Fruit fly (Drosophila melanogaster) whole organism, adult: ENCODE results near the gene CG11857.
A peak's percentile ranks its signal among the peaks of the same experiment; 100 is the strongest.

Experiments
- CG11617 ChIP-seq: fragments of 200-800 bp; sonication (Bioruptor generic); optimal IDR thresholded peaks from 2 replicates; lab custom pipeline; 2017; ENCODE audit warnings: mild to moderate bottlenecking, missing biosample characterization, missing genetic modification reagents, missing genetic modification characterization
- CG12768 ChIP-seq: fragments of 200-800 bp; sonication (Bioruptor generic); optimal IDR thresholded peaks from 2 replicates; lab custom pipeline; 2017; ENCODE audit warnings: missing biosample characterization, missing genetic modification characterization, mild to moderate bottlenecking, moderate library complexity, missing genetic modification reagents
- CG14711 ChIP-seq: fragments of 200-800 bp; sonication (Bioruptor generic); optimal IDR thresholded peaks from 2 replicates; lab custom pipeline; 2018; ENCODE audit warnings: missing biosample characterization, mild to moderate bottlenecking, missing genetic modification characterization, moderate library complexity
- CG1620 ChIP-seq: fragments of 200-800 bp; sonication (Bioruptor generic); optimal IDR thresholded peaks from 2 replicates; lab custom pipeline; 2016; ENCODE audit warnings: missing biosample characterization, missing genetic modification characterization
- CG33017 ChIP-seq: fragments of 200-800 bp; sonication (Bioruptor generic); optimal IDR thresholded peaks from 2 replicates; lab custom pipeline; 2018; ENCODE audit warnings: missing biosample characterization, mild to moderate bottlenecking, missing genetic modification characterization, moderate library complexity
- CG5204 ChIP-seq: fragments of 200-800 bp; sonication (Bioruptor generic); optimal IDR thresholded peaks from 2 replicates; lab custom pipeline; 2016; ENCODE audit warnings: missing biosample characterization, missing genetic modification characterization
- CG7045 ChIP-seq: fragments of 200-800 bp; sonication (Bioruptor generic); optimal IDR thresholded peaks from 2 replicates; lab custom pipeline; 2017; ENCODE audit warnings: missing biosample characterization, mild to moderate bottlenecking, missing genetic modification characterization
- CG7101 ChIP-seq: fragments of 200-800 bp; sonication (Bioruptor generic); optimal IDR thresholded peaks from 2 replicates; lab custom pipeline; 2018; ENCODE audit warnings: missing biosample characterization, mild to moderate bottlenecking, missing genetic modification characterization, moderate library complexity
- Clk ChIP-seq: fragments of 200-800 bp; sonication (Bioruptor generic); optimal IDR thresholded peaks from 2 replicates; lab custom pipeline; 2017; ENCODE audit warnings: missing biosample characterization, missing genetic modification characterization
- Crg-1 ChIP-seq: fragments of 200-800 bp; sonication (Bioruptor generic); optimal IDR thresholded peaks from 2 replicates; lab custom pipeline; 2016; ENCODE audit warnings: missing biosample characterization, missing genetic modification characterization
- Hr96 ChIP-seq: fragments of 200-800 bp; sonication (Bioruptor generic); optimal IDR thresholded peaks from 2 replicates; lab custom pipeline; 2016; ENCODE audit warnings: missing biosample characterization, missing genetic modification characterization
- Mnt ChIP-seq: fragments of 200-800 bp; sonication (Bioruptor generic); optimal IDR thresholded peaks from 2 replicates; lab custom pipeline; 2016; ENCODE audit warnings: missing biosample characterization, mild to moderate bottlenecking, missing genetic modification characterization
- bab1 ChIP-seq: fragments of 200-800 bp; sonication (Bioruptor generic); optimal IDR thresholded peaks from 3 replicates; lab custom pipeline; 2019; ENCODE audit warnings: missing biosample characterization, mild to moderate bottlenecking, missing genetic modification characterization, moderate library complexity
- cic ChIP-seq: fragments of 200-800 bp; sonication (Bioruptor generic); optimal IDR thresholded peaks from 2 replicates; lab custom pipeline; 2017; ENCODE audit warnings: missing biosample characterization, mild to moderate bottlenecking, missing genetic modification characterization, moderate library complexity
- cnc ChIP-seq, 2 experiments: fragments of >200 bp; optimal IDR thresholded peaks; 2 replicates each; lab custom pipeline; 2017
- kay ChIP-seq: fragments of 200-800 bp; sonication (Bioruptor generic); peaks from one replicate; lab custom pipeline; 2016; ENCODE audit warnings: missing biosample characterization, missing genetic modification characterization, borderline replicate concordance
- ovo ChIP-seq: fragments of 200-800 bp; sonication (Bioruptor generic); optimal IDR thresholded peaks from 2 replicates; lab custom pipeline; 2016; ENCODE audit warnings: missing biosample characterization, missing genetic modification characterization
- pad ChIP-seq: fragments of 200-800 bp; sonication (Bioruptor generic); optimal IDR thresholded peaks from 3 replicates; lab custom pipeline; 2017; ENCODE audit warnings: missing biosample characterization, missing genetic modification characterization, mild to moderate bottlenecking, moderate library complexity, missing genetic modification reagents
- tj ChIP-seq: fragments of 200-800 bp; sonication (Bioruptor generic); optimal IDR thresholded peaks from 3 replicates; lab custom pipeline; 2017; ENCODE audit warnings: missing biosample characterization, mild to moderate bottlenecking, missing genetic modification characterization, moderate library complexity
- toe ChIP-seq: fragments of 200-800 bp; sonication (Bioruptor generic); optimal IDR thresholded peaks from 2 replicates; lab custom pipeline; 2016; ENCODE audit warnings: missing biosample characterization, missing genetic modification characterization

The CG11857 gene

dm6 chr3R:25258628-25259240, at the start of gene CG11857:
Gene CG11857 (plus strand): TSS chr3R:25258898.
- peak; percentile 98 for TF ChIP-seq Crg-1 (GFP tag; lab: Kevin White, UChicago)
- TF ChIP-seq ovo = peak; percentile 94
- TF ChIP-seq CG7101 (tag; lab: Kevin White, UChicago) = peak; percentile 98
- peak; percentile 95 for TF ChIP-seq CG33017
- TF ChIP-seq CG14711 (tag; lab: Kevin White, UChicago) = peak; percentile 94
- no peak for TF ChIP-seq kay (GFP tag; lab: Kevin White, UChicago)
- peak; percentile 98 for TF ChIP-seq Clk (GFP tag; lab: Kevin White, UChicago)
- TF ChIP-seq bab1 (GFP tag; lab: Kevin White, UChicago) = peak; percentile 98
- TF ChIP-seq cnc (optimal IDR thresholded peaks at IDR 0.05; lab: Kevin White, UChicago) = no peak
- TF ChIP-seq Mnt = peak; percentile 92
- TF ChIP-seq CG5204 (GFP tag; lab: Kevin White, UChicago) = no peak
- peak; percentile 89 for TF ChIP-seq pad
- peak; percentile 99 for TF ChIP-seq CG1620 (GFP tag; lab: Kevin White, UChicago)
- peak; percentile 84 for TF ChIP-seq cic (GFP tag; lab: Kevin White, UChicago)
- TF ChIP-seq CG12768 (GFP tag; lab: Kevin White, UChicago) = peak; percentile 98
- peak; percentile 98 for TF ChIP-seq Hr96 (GFP tag; lab: Kevin White, UChicago)
- TF ChIP-seq CG11617 = peak; percentile 97
- peak; percentile 99 for TF ChIP-seq toe (GFP tag; lab: Kevin White, UChicago)
- TF ChIP-seq CG7045 (GFP tag; lab: Kevin White, UChicago) = peak; percentile 97
- TF ChIP-seq tj (GFP tag; lab: Kevin White, UChicago) = peak; percentile 87

DNA sequence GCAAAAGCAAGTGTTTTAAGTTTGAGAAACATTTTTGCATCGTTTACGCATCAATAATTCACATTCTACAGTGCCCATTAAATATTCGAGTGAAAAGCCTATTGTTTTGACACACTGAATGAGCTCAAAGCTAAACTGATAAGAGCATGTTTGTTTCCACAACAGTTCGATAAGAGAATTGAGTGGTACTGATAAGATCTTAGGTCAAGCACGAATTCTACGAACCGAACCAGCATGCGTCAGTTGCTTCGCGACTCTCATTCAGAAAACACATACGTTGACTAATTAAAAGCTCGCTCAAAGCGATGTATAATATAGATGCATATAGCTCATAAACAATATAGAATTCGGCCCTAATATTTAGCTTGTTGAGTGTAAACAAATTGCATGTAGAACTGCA, 49.5 kb upstream of the CG11857 start:
- TF ChIP-seq cnc (optimal IDR thresholded peaks at IDR 0.05; lab: Kevin White, UChicago) (no peak), cic (GFP tag; lab: Kevin White, UChicago) (peak; percentile 40), CG33017 (no peak), CG11617 (no peak), CG12768 (GFP tag; lab: Kevin White, UChicago) (no peak), kay (GFP tag; lab: Kevin White, UChicago) (peak; percentile 91), CG7045 (GFP tag; lab: Kevin White, UChicago) (no peak)

DNA sequence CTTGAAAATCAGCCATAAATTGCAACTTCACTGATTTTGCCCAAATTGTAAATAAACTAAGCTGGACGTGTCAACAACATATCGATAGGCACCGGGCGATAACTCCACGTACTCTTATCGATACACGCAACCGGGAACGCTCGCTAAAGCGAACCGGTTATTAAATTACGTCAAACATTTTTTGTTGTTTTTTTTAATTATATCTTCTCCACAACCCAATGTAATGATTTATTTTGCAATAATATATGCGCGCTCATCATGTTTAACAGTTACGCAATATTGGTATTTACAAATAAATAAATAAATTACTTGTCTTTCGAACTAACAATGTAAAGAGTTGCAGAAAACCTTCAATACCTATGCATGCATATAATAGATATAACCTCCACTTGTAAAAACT, 43.6 kb upstream of the CG11857 start, which contains the start of gene Saysd1:
Gene Saysd1 (minus strand): TSS at position 66 of the 400 bp plus-strand sequence.
- TF ChIP-seq Crg-1 (GFP tag; lab: Kevin White, UChicago) (no peak), toe (GFP tag; lab: Kevin White, UChicago) (peak; percentile 51), CG7101 (tag; lab: Kevin White, UChicago) (no peak), CG12768 (GFP tag; lab: Kevin White, UChicago) (no peak), ovo (no peak), CG1620 (GFP tag; lab: Kevin White, UChicago) (no peak), CG7045 (GFP tag; lab: Kevin White, UChicago) (peak; percentile 21), cnc (optimal IDR thresholded peaks at IDR 0.05; lab: Kevin White, UChicago) (no peak), cic (GFP tag; lab: Kevin White, UChicago) (no peak), Clk (GFP tag; lab: Kevin White, UChicago) (no peak), Mnt (no peak), kay (GFP tag; lab: Kevin White, UChicago) (peak; percentile 71), CG14711 (tag; lab: Kevin White, UChicago) (peak; percentile 3), CG33017 (no peak), CG5204 (GFP tag; lab: Kevin White, UChicago) (no peak), bab1 (GFP tag; lab: Kevin White, UChicago) (no peak), CG11617 (no peak), tj (GFP tag; lab: Kevin White, UChicago) (no peak), Hr96 (GFP tag; lab: Kevin White, UChicago) (peak; percentile 12), pad (no peak)

DNA sequence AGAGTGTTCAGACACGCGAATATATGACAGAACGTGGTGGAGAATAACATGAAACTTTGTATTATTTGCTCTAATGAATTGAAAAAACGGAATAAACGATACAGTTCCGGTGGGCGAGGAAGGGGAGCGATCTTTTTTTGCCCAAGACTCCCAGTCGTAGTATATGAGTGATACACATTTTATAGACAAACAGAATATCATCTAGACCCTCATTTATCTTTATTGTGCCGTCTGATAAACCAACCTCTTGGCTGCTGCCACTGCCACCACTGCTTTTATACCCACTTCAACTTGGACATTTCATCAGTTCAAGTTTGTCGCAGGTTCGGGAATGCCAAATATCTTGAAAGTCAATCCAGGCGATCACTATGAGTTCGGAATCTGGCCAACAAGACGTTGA, 42.7 kb upstream of the CG11857 start, which contains the start of gene CG31106:
Gene CG31106 (plus strand): TSS at position 301 of the 400 bp plus-strand sequence.
- TF ChIP-seq Mnt (no peak), CG7045 (GFP tag; lab: Kevin White, UChicago) (no peak), Crg-1 (GFP tag; lab: Kevin White, UChicago) (no peak), CG1620 (GFP tag; lab: Kevin White, UChicago) (no peak), CG7101 (tag; lab: Kevin White, UChicago) (no peak), tj (GFP tag; lab: Kevin White, UChicago) (no peak), Hr96 (GFP tag; lab: Kevin White, UChicago) (no peak), pad (no peak)

dm6 chr3R:25219018-25219417, 39.7 kb upstream of the CG11857 start, which contains the start of gene CG31103:
Gene CG31103 (plus strand): TSS chr3R:25219318.
- no peak for TF ChIP-seq CG11617
- peak; percentile 6 for TF ChIP-seq cic (GFP tag; lab: Kevin White, UChicago)

dm6 chr3R:25221203-25221807, 37.4 kb upstream of the CG11857 start, which contains the start of gene Alg9:
Gene Alg9 (plus strand): TSS chr3R:25221589.
- TF ChIP-seq CG7045 (GFP tag; lab: Kevin White, UChicago) (no peak), CG5204 (GFP tag; lab: Kevin White, UChicago) (peak; percentile 42), cnc (optimal IDR thresholded peaks at IDR 0.05; lab: Kevin White, UChicago) (no peak), CG7101 (tag; lab: Kevin White, UChicago) (no peak), CG14711 (tag; lab: Kevin White, UChicago) (peak; percentile 11), toe (GFP tag; lab: Kevin White, UChicago) (peak; percentile 3), bab1 (GFP tag; lab: Kevin White, UChicago) (no peak), kay (GFP tag; lab: Kevin White, UChicago) (peak; percentile 74)
